Worm (Caenorhabditis elegans) whole organism, midembryonic: ENCODE data around the gene C34C12.6.

Experiments
- T22C8.4 ChIP-seq: fragments of 200-800 bp; sonication (Bioruptor generic); IDR thresholded peaks from 2 replicates; pipeline ENCODE4 v1.3.6; 2022; ENCODE audit warnings: missing genetic modification characterization, missing compliant biosample characterization
- cog-1 ChIP-seq: sonication (generic microtip); optimal IDR thresholded peaks from 2 replicates; lab custom pipeline; 2016; ENCODE audit warnings: missing genetic modification characterization, missing compliant biosample characterization
- flt-1 ChIP-seq: fragments of 200-800 bp; sonication (Bioruptor generic); IDR thresholded peaks from 2 replicates; pipeline ENCODE4 v1.3.6; 2022; ENCODE audit warnings: missing genetic modification characterization, missing compliant biosample characterization
- klf-2 ChIP-seq: fragments of 200-800 bp; sonication (Bioruptor generic); conservative IDR thresholded peaks from 2 replicates; pipeline ENCODE4 v1.3.6; 2022; ENCODE audit warnings: missing genetic modification reagents, missing genetic modification characterization, missing compliant biosample characterization
- med-1 ChIP-seq: sonication (generic microtip); optimal IDR thresholded peaks from 2 replicates; lab custom pipeline; 2017; ENCODE audit warnings: missing genetic modification characterization, mild to moderate bottlenecking, missing compliant biosample characterization, antibody characterized with exemption, missing genetic modification reagents; ENCODE audit not compliant: insufficient read depth
- ref-1 ChIP-seq: fragments of 200-800 bp; sonication (Bioruptor generic); conservative IDR thresholded peaks from 2 replicates; pipeline ENCODE4 v1.3.6; 2022; ENCODE audit warnings: missing genetic modification reagents, missing genetic modification characterization, missing compliant biosample characterization
- ztf-23 ChIP-seq: fragments of 200-800 bp; sonication (Bioruptor generic); IDR thresholded peaks from 2 replicates; pipeline ENCODE4 v1.3.6; 2022; ENCODE audit warnings: missing genetic modification reagents, missing genetic modification characterization, missing compliant biosample characterization
- ztf-29 ChIP-seq: fragments of 200-800 bp; sonication (Bioruptor generic); IDR thresholded peaks from 2 replicates; pipeline ENCODE4 v1.3.6; 2022; ENCODE audit warnings: missing genetic modification reagents, missing genetic modification characterization, missing compliant biosample characterization

ce11 chrIII:3499850-3500249, 17.5 kb downstream of the C34C12.6 start:
- TF ChIP-seq flt-1 (GFP tag; lab: Robert Waterston, UW): peak; percentile 97
- peak; percentile 97 for TF ChIP-seq ztf-23 (GFP tag; lab: Robert Waterston, UW)
- no peak for TF ChIP-seq med-1 (GFP tag; lab: Kevin White, UChicago)
- peak; percentile 94 for TF ChIP-seq ref-1 (GFP tag; lab: Robert Waterston, UW)
- TF ChIP-seq cog-1 (tag; lab: Kevin White, UChicago): peak; percentile 97
- peak; percentile 99 for TF ChIP-seq klf-2 (GFP tag; lab: Robert Waterston, UW)
- peak; percentile 93 for TF ChIP-seq T22C8.4 (GFP tag; lab: Robert Waterston, UW)
- TF ChIP-seq ztf-29 (GFP tag; lab: Robert Waterston, UW): peak; percentile 89
